Worm (Caenorhabditis elegans) whole organism, young adult: ENCODE results near the gene R01H2.1.

ENCODE experiments used
- B0019.2 ChIP-seq: fragments of 200-800 bp; sonication (Bioruptor generic); conservative IDR thresholded peaks from 2 replicates; pipeline ENCODE4 v1.3.6; 2022; ENCODE audit warnings: missing genetic modification reagents, missing genetic modification characterization, missing compliant biosample characterization
- B0261.1 ChIP-seq: sonication (generic microtip); optimal IDR thresholded peaks from 2 replicates; lab custom pipeline; 2016; ENCODE audit warnings: mild to moderate bottlenecking, missing genetic modification characterization, moderate library complexity, missing compliant biosample characterization
- B0336.3 ChIP-seq: fragments of 200-800 bp; sonication (Bioruptor generic); IDR thresholded peaks from 2 replicates; pipeline ENCODE4 v1.3.6; 2022; ENCODE audit warnings: missing genetic modification characterization, missing compliant biosample characterization
- C17E4.6 ChIP-seq: fragments of 200-800 bp; sonication (Bioruptor generic); IDR thresholded peaks from 2 replicates; pipeline ENCODE4 v1.3.6; 2022; ENCODE audit warnings: missing genetic modification reagents, missing genetic modification characterization, missing compliant biosample characterization
- D2030.7 ChIP-seq: fragments of 200-800 bp; sonication (Bioruptor generic); IDR thresholded peaks from 2 replicates; pipeline ENCODE4 v1.3.6; 2022; ENCODE audit warnings: missing genetic modification reagents, missing genetic modification characterization, missing compliant biosample characterization
- F10E7.11 ChIP-seq: sonication (generic microtip); optimal IDR thresholded peaks from 2 replicates; lab custom pipeline; 2017; ENCODE audit warnings: mild to moderate bottlenecking, missing genetic modification characterization, moderate library complexity, missing compliant biosample characterization
- F22D6.2 ChIP-seq: sonication (generic microtip); optimal IDR thresholded peaks from 2 replicates; lab custom pipeline; 2016; ENCODE audit warnings: mild to moderate bottlenecking, missing genetic modification characterization, missing compliant biosample characterization
- F33H1.4 ChIP-seq: fragments of 200-800 bp; sonication (Bioruptor generic); IDR thresholded peaks from 2 replicates; pipeline ENCODE4 v1.3.6; 2022; ENCODE audit warnings: missing genetic modification reagents, missing genetic modification characterization, missing compliant biosample characterization
- F39B2.1 ChIP-seq: fragments of 200-800 bp; sonication (Bioruptor generic); IDR thresholded peaks from 2 replicates; pipeline ENCODE4 v1.3.6; 2022; ENCODE audit warnings: missing genetic modification reagents, missing genetic modification characterization, missing compliant biosample characterization
- F49E8.2 ChIP-seq: sonication (generic microtip); optimal IDR thresholded peaks from 3 replicates; lab custom pipeline; 2017; ENCODE audit warnings: missing genetic modification characterization, mild to moderate bottlenecking, missing compliant biosample characterization, antibody characterized with exemption, moderate library complexity; ENCODE audit not compliant: insufficient read depth
- F57A8.1 ChIP-seq: fragments of 200-800 bp; sonication (Bioruptor generic); optimal IDR thresholded peaks from 2 replicates; lab custom pipeline; 2018; ENCODE audit warnings: mild to moderate bottlenecking, missing genetic modification characterization, moderate library complexity, missing compliant biosample characterization
- F57C9.4 ChIP-seq: sonication (generic microtip); optimal IDR thresholded peaks from 2 replicates; lab custom pipeline; 2017; ENCODE audit warnings: mild to moderate bottlenecking, missing genetic modification characterization, missing compliant biosample characterization
- K12H6.12 ChIP-seq: fragments of 200-800 bp; sonication (Bioruptor generic); optimal IDR thresholded peaks from 2 replicates; lab custom pipeline; 2018; ENCODE audit warnings: mild to moderate bottlenecking, missing genetic modification characterization, missing compliant biosample characterization
- Y53F4B.3 ChIP-seq: fragments of 200-800 bp; sonication (Bioruptor generic); IDR thresholded peaks from 2 replicates; pipeline ENCODE4 v1.3.6; 2022; ENCODE audit warnings: missing genetic modification reagents, missing genetic modification characterization, missing compliant biosample characterization
- Y53G8AR.9 ChIP-seq: fragments of 200-800 bp; sonication (Bioruptor generic); conservative IDR thresholded peaks from 2 replicates; pipeline ENCODE4 v1.3.6; 2022; ENCODE audit warnings: missing genetic modification reagents, missing genetic modification characterization, missing compliant biosample characterization
- Y95B8A.8 ChIP-seq: fragments of 200-800 bp; sonication (Bioruptor generic); IDR thresholded peaks from 2 replicates; pipeline ENCODE4 v1.3.6; 2022; ENCODE audit warnings: missing genetic modification reagents, missing genetic modification characterization, missing compliant biosample characterization
- ama-1 ChIP-seq, 3 experiments: fragments of 150-350 bp in 1 of 3; sonication (generic microtip) in 2 of 3; optimal IDR thresholded peaks; 2 replicates each; lab custom pipeline; 2014 to 2018; ENCODE audit warnings: missing biosample characterization in 2 of 3, missing genetic modification characterization in 2 of 3, missing genetic modification reagents in 2 of 3
- aptf-2 ChIP-seq: fragments of 200-800 bp; sonication (Bioruptor generic); conservative IDR thresholded peaks from 2 replicates; pipeline ENCODE4 v1.3.6; 2022; ENCODE audit warnings: missing genetic modification reagents, missing genetic modification characterization, missing compliant biosample characterization
- attf-3 ChIP-seq: fragments of 200-800 bp; sonication (Bioruptor generic); conservative IDR thresholded peaks from 2 replicates; pipeline ENCODE4 v1.3.6; 2022; ENCODE audit warnings: missing genetic modification reagents, missing genetic modification characterization, missing compliant biosample characterization
- ceh-27 ChIP-seq: fragments of 200-800 bp; sonication (Bioruptor generic); optimal IDR thresholded peaks from 2 replicates; lab custom pipeline; 2018; ENCODE audit warnings: mild to moderate bottlenecking, missing genetic modification characterization, moderate library complexity, missing compliant biosample characterization
- ceh-91 ChIP-seq: fragments of 200-800 bp; sonication (Bioruptor generic); IDR thresholded peaks from 2 replicates; pipeline ENCODE4 v1.3.6; 2022; ENCODE audit warnings: missing genetic modification reagents, missing genetic modification characterization, missing compliant biosample characterization
- chd-7 ChIP-seq: sonication (generic microtip); optimal IDR thresholded peaks from 2 replicates; lab custom pipeline; 2016; ENCODE audit warnings: mild to moderate bottlenecking, missing genetic modification characterization, moderate library complexity, missing compliant biosample characterization
- die-1 ChIP-seq: sonication (generic microtip); optimal IDR thresholded peaks from 2 replicates; lab custom pipeline; 2016; ENCODE audit warnings: missing genotype, mild to moderate bottlenecking, missing genetic modification characterization, missing compliant biosample characterization
- efl-1 ChIP-seq: fragments of 150-350 bp; optimal IDR thresholded peaks from 2 replicates; lab custom pipeline; 2014; ENCODE audit warnings: missing biosample characterization, missing genetic modification reagents, missing genetic modification characterization
- hmg-1.2 ChIP-seq: fragments of 200-800 bp; sonication (Bioruptor generic); IDR thresholded peaks from 2 replicates; pipeline ENCODE4 v1.3.6; 2022; ENCODE audit warnings: missing genetic modification reagents, missing genetic modification characterization, missing compliant biosample characterization
- hmg-20 ChIP-seq: fragments of 200-800 bp; sonication (Bioruptor generic); IDR thresholded peaks from 2 replicates; pipeline ENCODE4 v1.3.6; 2022; ENCODE audit warnings: missing genetic modification reagents, missing genetic modification characterization, missing compliant biosample characterization
- hsf-1 ChIP-seq: fragments of 200-800 bp; sonication (Bioruptor generic); IDR thresholded peaks from 2 replicates; pipeline ENCODE4 v1.3.6; 2022; ENCODE audit warnings: missing genetic modification reagents, missing genetic modification characterization, missing compliant biosample characterization
- let-607 ChIP-seq, 2 experiments: fragments of 200-800 bp in 1 of 2; sonication (Bioruptor generic) in 1 of 2; sonication (generic microtip) in 1 of 2; optimal IDR thresholded peaks; 2 replicates each; lab custom pipeline; 2016 to 2018; ENCODE audit warnings: mild to moderate bottlenecking in 2 of 2, missing compliant biosample characterization in 2 of 2, missing genetic modification characterization in 2 of 2, moderate library complexity in 2 of 2, missing genotype in 1 of 2
- lin-35 ChIP-seq, 3 experiments: fragments of 150-350 bp in 2 of 3; sonication (generic microtip) in 1 of 3; optimal IDR thresholded peaks; 2 replicates each; lab custom pipeline; 2014 to 2018; ENCODE audit warnings: missing biosample characterization in 3 of 3, missing genetic modification characterization in 3 of 3, missing genetic modification reagents in 3 of 3
- lin-54 ChIP-seq: fragments of 200-800 bp; sonication (Bioruptor generic); optimal IDR thresholded peaks from 2 replicates; lab custom pipeline; 2018; ENCODE audit warnings: mild to moderate bottlenecking, missing genetic modification characterization, missing compliant biosample characterization
- lsl-1 ChIP-seq: fragments of 200-800 bp; sonication (Bioruptor generic); optimal IDR thresholded peaks from 2 replicates; lab custom pipeline; 2018; ENCODE audit warnings: mild to moderate bottlenecking, missing genetic modification characterization, moderate library complexity, missing compliant biosample characterization
- lsy-27 ChIP-seq: sonication (generic microtip); optimal IDR thresholded peaks from 2 replicates; lab custom pipeline; 2017; ENCODE audit warnings: missing genetic modification characterization, mild to moderate bottlenecking, missing compliant biosample characterization, antibody characterized with exemption, missing genotype, borderline replicate concordance; ENCODE audit not compliant: insufficient read depth
- madf-10 ChIP-seq: sonication (generic microtip); optimal IDR thresholded peaks from 2 replicates; lab custom pipeline; 2016; ENCODE audit warnings: mild to moderate bottlenecking, missing genetic modification characterization, missing compliant biosample characterization
- madf-6 ChIP-seq: fragments of 200-800 bp; sonication (Bioruptor generic); IDR thresholded peaks from 2 replicates; pipeline ENCODE4 v1.3.6; 2022; ENCODE audit warnings: missing genetic modification reagents, missing genetic modification characterization, missing compliant biosample characterization
- mcd-1 ChIP-seq: fragments of 200-800 bp; sonication (Bioruptor generic); IDR thresholded peaks from 2 replicates; pipeline ENCODE4 v1.3.6; 2022; ENCODE audit warnings: missing genetic modification reagents, missing genetic modification characterization, missing compliant biosample characterization
- nfya-1 ChIP-seq: sonication (generic microtip); optimal IDR thresholded peaks from 2 replicates; lab custom pipeline; 2017; ENCODE audit warnings: antibody characterized with exemption, missing compliant biosample characterization, missing genetic modification characterization, borderline replicate concordance; ENCODE audit not compliant: insufficient read depth
- nhr-179 ChIP-seq: sonication (generic microtip); optimal IDR thresholded peaks from 2 replicates; lab custom pipeline; 2016; ENCODE audit warnings: mild to moderate bottlenecking, missing genetic modification characterization, missing compliant biosample characterization
- pbrm-1 ChIP-seq: fragments of 200-800 bp; sonication (Bioruptor generic); IDR thresholded peaks from 2 replicates; pipeline ENCODE4 v1.3.6; 2022; ENCODE audit warnings: missing genetic modification reagents, missing genetic modification characterization, missing compliant biosample characterization
- rpc-1 ChIP-seq, 2 experiments: fragments of 150-350 bp in 1 of 2; sonication (generic microtip) in 1 of 2; optimal IDR thresholded peaks; 2 replicates each; lab custom pipeline; 2014 to 2018; ENCODE audit warnings: missing biosample characterization in 1 of 2, missing genetic modification characterization in 1 of 2, missing genetic modification reagents in 1 of 2, missing genotype in 1 of 2
- sdz-38 ChIP-seq: sonication (generic microtip); optimal IDR thresholded peaks from 2 replicates; lab custom pipeline; 2016; ENCODE audit warnings: missing genotype, missing genetic modification characterization, missing compliant biosample characterization
- tlf-1 ChIP-seq: fragments of 200-800 bp; sonication (Bioruptor generic); optimal IDR thresholded peaks from 2 replicates; lab custom pipeline; 2018; ENCODE audit warnings: mild to moderate bottlenecking, missing genetic modification characterization, missing compliant biosample characterization
- unc-62 ChIP-seq: fragments of 150-350 bp; optimal IDR thresholded peaks from 2 replicates; lab custom pipeline; 2014; ENCODE audit warnings: missing biosample characterization, missing genetic modification reagents, missing genetic modification characterization
- xnd-1 ChIP-seq: sonication (generic microtip); optimal IDR thresholded peaks from 2 replicates; lab custom pipeline; 2016; ENCODE audit warnings: missing genotype, missing genetic modification reagents, missing genetic modification characterization, missing compliant biosample characterization
- zim-3 ChIP-seq: sonication (generic microtip); optimal IDR thresholded peaks from 2 replicates; lab custom pipeline; 2017; ENCODE audit warnings: mild to moderate bottlenecking, missing genetic modification characterization, moderate library complexity, missing compliant biosample characterization
- ztf-22 ChIP-seq: fragments of 200-800 bp; sonication (Bioruptor generic); optimal IDR thresholded peaks from 2 replicates; lab custom pipeline; 2018; ENCODE audit warnings: mild to moderate bottlenecking, missing genetic modification characterization, moderate library complexity, missing compliant biosample characterization

R01H2.1 gene

ce11 chrIII:7056241-7056640 lies 6.4 kb upstream of the R01H2.1 start, which contains the start of gene R01H2.2 (continued):
- no peak for TF ChIP-seq Y53G8AR.9 (GFP tag; lab: Robert Waterston, UW)

- TF ChIP-seq B0019.2 (GFP tag; lab: Robert Waterston, UW) (no peak), lsl-1 (GFP tag; lab: Kevin White, UChicago) (peak; percentile 81), D2030.7 (GFP tag; lab: Robert Waterston, UW) (peak; percentile 17; the same call in 1 of the 2 replicates), nhr-179 (tag; lab: Kevin White, UChicago) (no peak), chd-7 (no peak), lsy-27 (no peak), mcd-1 (no peak), lin-54 (GFP tag; lab: Kevin White, UChicago) (peak; percentile 55), B0336.3 (no peak), Y95B8A.8 (GFP tag; lab: Robert Waterston, UW) (no peak), F57C9.4 (no peak), ztf-22 (GFP tag; lab: Kevin White, UChicago) (no peak), hmg-20 (GFP tag; lab: Robert Waterston, UW) (no peak), hsf-1 (GFP tag; lab: Robert Waterston, UW) (no peak), ama-1 (optimal IDR thresholded peaks at IDR 0.05; lab: Kevin White, UChicago) (no peak), ama-1 (GFP tag; optimal IDR thresholded peaks at IDR 0.05; lab: Kevin White, UChicago) (no peak), F57A8.1 (no peak), xnd-1 (peak; percentile 39), die-1 (tag; lab: Kevin White, UChicago) (no peak), tlf-1 (GFP tag; lab: Kevin White, UChicago) (no peak), efl-1 (GFP tag; lab: Kevin White, UChicago) (peak; percentile 69), madf-6 (peak; percentile 77), Y53F4B.3 (GFP tag; lab: Robert Waterston, UW) (no peak), hmg-1.2 (GFP tag; lab: Robert Waterston, UW) (peak; percentile 16; the same call in 1 of the 2 replicates), F33H1.4 (peak; percentile 79), let-607 (tag; optimal IDR thresholded peaks at IDR 0.05; lab: Kevin White, UChicago) (no peak), sdz-38 (tag; lab: Kevin White, UChicago) (no peak), F39B2.1 (GFP tag; lab: Robert Waterston, UW) (no peak), lin-35 (GFP tag; optimal IDR thresholded peaks at IDR 0.05; lab: Kevin White, UChicago) (no peak), C17E4.6 (GFP tag; lab: Robert Waterston, UW) (no peak), zim-3 (tag; lab: Kevin White, UChicago) (no peak), ceh-91 (GFP tag; lab: Robert Waterston, UW) (peak; percentile 46)
These were observed 2.1 kb upstream of the R01H2.1 start, which contains the start of gene egg-2 for ce11 chrIII:7060531-7061095. Gene egg-2, minus strand, starts transcription at chrIII:7060583.

- TF ChIP-seq unc-62 (GFP tag; lab: Kevin White, UChicago) (no peak), B0261.1 (tag; lab: Kevin White, UChicago) (no peak), nfya-1 (tag; lab: Kevin White, UChicago) (no peak), pbrm-1 (GFP tag; lab: Robert Waterston, UW) (no peak), madf-10 (tag; lab: Kevin White, UChicago) (no peak), B0336.3 (no peak), lin-35 (GFP tag; optimal IDR thresholded peaks at IDR 0.05; lab: Kevin White, UChicago) (no peak), F22D6.2 (tag; lab: Kevin White, UChicago) (no peak), F10E7.11 (tag; lab: Kevin White, UChicago) (no peak), K12H6.12 (tag; lab: Kevin White, UChicago) (no peak), rpc-1 (optimal IDR thresholded peaks at IDR 0.05; lab: Kevin White, UChicago) (no peak), rpc-1 (tag; optimal IDR thresholded peaks at IDR 0.05; lab: Kevin White, UChicago) (no peak), aptf-2 (GFP tag; lab: Robert Waterston, UW) (no peak), D2030.7 (GFP tag; lab: Robert Waterston, UW) (no peak), lsl-1 (GFP tag; lab: Kevin White, UChicago) (no peak), ceh-27 (GFP tag; lab: Kevin White, UChicago) (no peak), nhr-179 (tag; lab: Kevin White, UChicago) (no peak), attf-3 (GFP tag; lab: Robert Waterston, UW) (no peak), F49E8.2 (tag; lab: Kevin White, UChicago) (no peak)
These were observed 381 bp downstream of the R01H2.1 start for ce11 chrIII:7063061-7063460.
